Fruit fly (Drosophila melanogaster) whole organism, prepupa: Measurements from ENCODE around the gene SPH93.

ENCODE experiments used
- CG11762 ChIP-seq: fragments of 200-800 bp; sonication (Bioruptor generic); optimal IDR thresholded peaks from 3 replicates; lab custom pipeline; 2016; ENCODE audit warnings: missing biosample characterization, missing genetic modification characterization; ENCODE audit not compliant: insufficient read depth
- CG15336 ChIP-seq: fragments of 200-800 bp; sonication (Bioruptor generic); IDR thresholded peaks from 2 replicates; pipeline ENCODE4 v1.3.6; 2022; ENCODE audit warnings: missing biosample characterization, missing genetic modification characterization
- CG32006 ChIP-seq: fragments of 200-800 bp; sonication (Bioruptor generic); optimal IDR thresholded peaks from 3 replicates; lab custom pipeline; 2017; ENCODE audit warnings: missing biosample characterization, mild to moderate bottlenecking, missing genetic modification characterization
- CG34406 ChIP-seq: fragments of 200-800 bp; sonication (Bioruptor generic); optimal IDR thresholded peaks from 3 replicates; lab custom pipeline; 2016; ENCODE audit warnings: missing biosample characterization, missing genetic modification characterization
- CG6163 ChIP-seq: fragments of 200-800 bp; sonication (Bioruptor generic); IDR thresholded peaks from 3 replicates; pipeline ENCODE4 v1.3.6; 2022; ENCODE audit warnings: missing biosample characterization, missing genetic modification characterization
- Hr38 ChIP-seq: sonication (Bioruptor generic); optimal IDR thresholded peaks from 2 replicates; lab custom pipeline; 2016; ENCODE audit warnings: missing biosample characterization, missing genetic modification characterization
- Sox14 ChIP-seq: fragments of 200-800 bp; sonication (Bioruptor generic); optimal IDR thresholded peaks from 3 replicates; lab custom pipeline; 2016; ENCODE audit warnings: missing biosample characterization, missing genetic modification characterization
- Sox15 ChIP-seq: fragments of 200-800 bp; sonication (Bioruptor generic); optimal IDR thresholded peaks from 3 replicates; lab custom pipeline; 2016; ENCODE audit warnings: missing biosample characterization, missing genetic modification characterization
- esn ChIP-seq: fragments of 200-800 bp; sonication (Bioruptor generic); optimal IDR thresholded peaks from 2 replicates; lab custom pipeline; 2016; ENCODE audit warnings: missing biosample characterization, mild to moderate bottlenecking, missing genetic modification characterization, moderate library complexity
- lz ChIP-seq: fragments of 200-800 bp; sonication (Bioruptor generic); optimal IDR thresholded peaks from 3 replicates; lab custom pipeline; 2016; ENCODE audit warnings: missing biosample characterization, missing genetic modification characterization
- pdm3 ChIP-seq: fragments of 200-800 bp; sonication (Bioruptor generic); optimal IDR thresholded peaks from 3 replicates; lab custom pipeline; 2016; ENCODE audit warnings: missing biosample characterization, missing genetic modification characterization
- salr ChIP-seq, 2 experiments: fragments of 200-800 bp; sonication (Bioruptor generic); optimal IDR thresholded peaks; 3 replicates each; lab custom pipeline; 2016 to 2018; ENCODE audit warnings: missing biosample characterization in 2 of 2, missing genetic modification characterization in 2 of 2, mild to moderate bottlenecking in 1 of 2

dm6 chr2L:17457944-17458343, 2.2 kb upstream of the SPH93 start, which contains the start of gene CG18563:
- TF ChIP-seq pdm3 (GFP tag; lab: Kevin White, UChicago) (no peak), CG11762 (no peak), salr (GFP tag; optimal IDR thresholded peaks at IDR 0.05; lab: Kevin White, UChicago) (no peak), CG32006 (GFP tag; lab: Kevin White, UChicago) (no peak), esn (GFP tag; lab: Kevin White, UChicago) (no peak), Hr38 (no peak), CG15336 (GFP tag; lab: Robert Waterston, UW) (no peak), CG34406 (GFP tag; lab: Kevin White, UChicago) (no peak), lz (GFP tag; lab: Kevin White, UChicago) (no peak), Sox15 (no peak), Sox14 (GFP tag; lab: Kevin White, UChicago) (no peak), CG6163 (GFP tag; lab: Robert Waterston, UW) (no peak)
